Worm (Caenorhabditis elegans) whole organism, L2 larva: Measurements from ENCODE around the gene Y43F8C.6.

Experiments used
- C34F6.9 ChIP-seq: fragments of 150-350 bp; optimal IDR thresholded peaks from 2 replicates; lab custom pipeline; 2014; ENCODE audit warnings: missing biosample characterization, missing genetic modification characterization
- F13H6.1 ChIP-seq: sonication (generic microtip); optimal IDR thresholded peaks from 2 replicates; lab custom pipeline; 2016; ENCODE audit warnings: missing genetic modification characterization, missing compliant biosample characterization
- R02D3.7 ChIP-seq: fragments of 150-350 bp; optimal IDR thresholded peaks from 2 replicates; lab custom pipeline; 2014; ENCODE audit warnings: missing biosample characterization, missing genetic modification characterization
- Y55F3AM.14 ChIP-seq: fragments of 200-800 bp; sonication (Bioruptor generic); optimal IDR thresholded peaks from 2 replicates; lab custom pipeline; 2018; ENCODE audit warnings: mild to moderate bottlenecking, missing genetic modification characterization, missing compliant biosample characterization
- ZK546.5 ChIP-seq: sonication (generic microtip); optimal IDR thresholded peaks from 2 replicates; lab custom pipeline; 2017; ENCODE audit warnings: missing biosample characterization, missing genetic modification characterization
- alr-1 ChIP-seq: fragments of 150-350 bp; optimal IDR thresholded peaks from 2 replicates; lab custom pipeline; 2014; ENCODE audit warnings: missing biosample characterization, missing genetic modification characterization
- aly-2 ChIP-seq: fragments of 150-350 bp; optimal IDR thresholded peaks from 2 replicates; lab custom pipeline; 2014; ENCODE audit warnings: missing biosample characterization, missing genetic modification characterization
- ama-1 ChIP-seq: fragments of 150-350 bp; optimal IDR thresholded peaks from 2 replicates; lab custom pipeline; 2018; ENCODE audit warnings: inconsistent platforms
- blmp-1 ChIP-seq: sonication (generic microtip); optimal IDR thresholded peaks from 2 replicates; lab custom pipeline; 2017; ENCODE audit warnings: missing genetic modification characterization, mild to moderate bottlenecking, missing compliant biosample characterization, antibody characterized with exemption, moderate library complexity; ENCODE audit not compliant: insufficient read depth
- ceh-16 ChIP-seq: fragments of 150-350 bp; optimal IDR thresholded peaks from 2 replicates; lab custom pipeline; 2014; ENCODE audit warnings: missing biosample characterization, missing genetic modification characterization
- ceh-82 ChIP-seq: fragments of 150-350 bp; optimal IDR thresholded peaks from 2 replicates; lab custom pipeline; 2014; ENCODE audit warnings: missing biosample characterization, missing genetic modification characterization
- crh-2 ChIP-seq: sonication (generic microtip); optimal IDR thresholded peaks from 2 replicates; lab custom pipeline; 2017; ENCODE audit warnings: missing biosample characterization, missing genetic modification characterization
- dmd-4 ChIP-seq: sonication (generic microtip); optimal IDR thresholded peaks from 2 replicates; lab custom pipeline; 2017; ENCODE audit warnings: missing biosample characterization, missing genetic modification characterization
- egl-27 ChIP-seq: sonication (generic microtip); optimal IDR thresholded peaks from 3 replicates; lab custom pipeline; 2017; ENCODE audit warnings: missing biosample characterization, missing genetic modification reagents, missing genetic modification characterization
- elt-1 ChIP-seq: fragments of 150-350 bp; optimal IDR thresholded peaks from 2 replicates; lab custom pipeline; 2014; ENCODE audit warnings: missing biosample characterization, missing genetic modification characterization
- elt-3 ChIP-seq: sonication (generic microtip); optimal IDR thresholded peaks from 2 replicates; lab custom pipeline; 2017; ENCODE audit warnings: missing biosample characterization, missing genetic modification characterization
- fos-1 ChIP-seq: fragments of 150-350 bp; optimal IDR thresholded peaks from 2 replicates; lab custom pipeline; 2014; ENCODE audit warnings: missing biosample characterization, missing genetic modification characterization
- gmeb-1 ChIP-seq: fragments of 150-350 bp; optimal IDR thresholded peaks from 2 replicates; lab custom pipeline; 2014; ENCODE audit warnings: missing biosample characterization, missing genetic modification characterization
- lin-11 ChIP-seq: fragments of 150-350 bp; sonication (generic microtip); optimal IDR thresholded peaks from 2 replicates; lab custom pipeline; 2014; ENCODE audit warnings: missing biosample characterization, missing genetic modification characterization, inconsistent platforms, mixed read lengths
- lin-13 ChIP-seq: fragments of 150-350 bp; optimal IDR thresholded peaks from 2 replicates; lab custom pipeline; 2014; ENCODE audit warnings: missing biosample characterization, missing genetic modification reagents, missing genetic modification characterization
- lin-39 ChIP-seq: fragments of 150-350 bp; optimal IDR thresholded peaks from 2 replicates; lab custom pipeline; 2014; ENCODE audit warnings: missing biosample characterization, missing genetic modification reagents, missing genetic modification characterization
- lsy-2 ChIP-seq, 2 experiments: fragments of 150-350 bp in 1 of 2; sonication (generic microtip) in 1 of 2; optimal IDR thresholded peaks; 2 replicates each; lab custom pipeline; 2014 to 2017; ENCODE audit warnings: missing biosample characterization in 2 of 2, missing genetic modification characterization in 2 of 2
- mab-5 ChIP-seq: fragments of 150-350 bp; optimal IDR thresholded peaks from 2 replicates; lab custom pipeline; 2014; ENCODE audit warnings: missing biosample characterization, missing genetic modification characterization
- mbf-1 ChIP-seq: sonication (generic microtip); optimal IDR thresholded peaks from 2 replicates; lab custom pipeline; 2017; ENCODE audit warnings: missing biosample characterization, missing genetic modification characterization
- mdl-1 ChIP-seq, 2 experiments: fragments of 150-350 bp in 1 of 2; sonication (generic microtip) in 1 of 2; optimal IDR thresholded peaks; 2 replicates each; lab custom pipeline; 2017; ENCODE audit warnings: missing biosample characterization in 2 of 2, missing genetic modification characterization in 2 of 2
- nhr-10 ChIP-seq: sonication (generic microtip); optimal IDR thresholded peaks from 2 replicates; lab custom pipeline; 2017; ENCODE audit warnings: missing biosample characterization, missing genetic modification characterization
- nhr-11 ChIP-seq: fragments of 150-350 bp; optimal IDR thresholded peaks from 2 replicates; lab custom pipeline; 2014; ENCODE audit warnings: missing biosample characterization, missing genetic modification characterization
- nhr-12 ChIP-seq: fragments of 150-350 bp; optimal IDR thresholded peaks from 2 replicates; lab custom pipeline; 2014; ENCODE audit warnings: missing biosample characterization, missing genetic modification characterization
- nhr-129 ChIP-seq: fragments of 150-350 bp; optimal IDR thresholded peaks from 2 replicates; lab custom pipeline; 2014; ENCODE audit warnings: missing biosample characterization, missing genetic modification characterization
- nhr-21 ChIP-seq: fragments of 150-350 bp; optimal IDR thresholded peaks from 2 replicates; lab custom pipeline; 2014; ENCODE audit warnings: missing biosample characterization, missing genetic modification characterization
- nhr-23 ChIP-seq: fragments of 150-350 bp; optimal IDR thresholded peaks from 2 replicates; lab custom pipeline; 2014; ENCODE audit warnings: missing biosample characterization, missing genetic modification reagents, missing genetic modification characterization
- nhr-237 ChIP-seq: fragments of 150-350 bp; optimal IDR thresholded peaks from 2 replicates; lab custom pipeline; 2014; ENCODE audit warnings: missing biosample characterization, missing genetic modification characterization
- nhr-25 ChIP-seq: fragments of 150-350 bp; sonication (generic microtip); optimal IDR thresholded peaks from 3 replicates; lab custom pipeline; 2014; ENCODE audit warnings: missing biosample characterization, missing genetic modification characterization
- nhr-6 ChIP-seq: fragments of 150-350 bp; optimal IDR thresholded peaks from 2 replicates; lab custom pipeline; 2014; ENCODE audit warnings: missing biosample characterization, missing genetic modification characterization
- nhr-77 ChIP-seq: fragments of 150-350 bp; optimal IDR thresholded peaks from 2 replicates; lab custom pipeline; 2014; ENCODE audit warnings: missing biosample characterization, missing genetic modification characterization
- peb-1 ChIP-seq: fragments of 150-350 bp; optimal IDR thresholded peaks from 2 replicates; lab custom pipeline; 2014; ENCODE audit warnings: missing biosample characterization, missing genetic modification characterization
- sem-4 ChIP-seq: fragments of 150-350 bp; optimal IDR thresholded peaks from 2 replicates; lab custom pipeline; 2014; ENCODE audit warnings: missing biosample characterization, missing genetic modification reagents, missing genetic modification characterization
- skn-1 ChIP-seq: sonication (generic microtip); optimal IDR thresholded peaks from 2 replicates; lab custom pipeline; 2017; ENCODE audit warnings: missing biosample characterization, missing genetic modification characterization
- sma-3 ChIP-seq: sonication (generic microtip); optimal IDR thresholded peaks from 2 replicates; lab custom pipeline; 2016; ENCODE audit warnings: missing genetic modification reagents, missing genetic modification characterization, missing compliant biosample characterization
- sma-9 ChIP-seq, 2 experiments: fragments of 150-350 bp in 1 of 2; sonication (generic microtip) in 1 of 2; optimal IDR thresholded peaks; 2 replicates each; lab custom pipeline; 2014 to 2016; ENCODE audit warnings: missing genetic modification characterization in 2 of 2, mild to moderate bottlenecking in 1 of 2, missing biosample characterization in 1 of 2, missing compliant biosample characterization in 1 of 2, missing genetic modification reagents in 1 of 2, moderate library complexity in 1 of 2
- snpc-4 ChIP-seq: fragments of 150-350 bp; optimal IDR thresholded peaks from 2 replicates; lab custom pipeline; 2014; ENCODE audit warnings: missing biosample characterization, missing genetic modification characterization
- unc-39 ChIP-seq: fragments of 150-350 bp; optimal IDR thresholded peaks from 2 replicates; lab custom pipeline; 2014; ENCODE audit warnings: missing biosample characterization, missing genetic modification characterization
- unc-55 ChIP-seq: fragments of 150-350 bp; sonication (generic microtip); optimal IDR thresholded peaks from 3 replicates; lab custom pipeline; 2014; ENCODE audit warnings: missing biosample characterization, missing genetic modification reagents, missing genetic modification characterization
- unc-62 ChIP-seq: fragments of 150-350 bp; optimal IDR thresholded peaks from 2 replicates; lab custom pipeline; 2014; ENCODE audit warnings: missing biosample characterization, missing genetic modification reagents, missing genetic modification characterization
- zag-1 ChIP-seq: fragments of 150-350 bp; optimal IDR thresholded peaks from 2 replicates; lab custom pipeline; 2014; ENCODE audit warnings: missing biosample characterization, missing genetic modification characterization
- ztf-1 ChIP-seq: fragments of 200-800 bp; sonication (Bioruptor generic); conservative IDR thresholded peaks from 2 replicates; pipeline ENCODE4 v1.3.6; 2022; ENCODE audit warnings: missing genetic modification characterization, missing compliant biosample characterization
- ztf-11 ChIP-seq: sonication (generic microtip); optimal IDR thresholded peaks from 2 replicates; lab custom pipeline; 2017; ENCODE audit warnings: missing biosample characterization, missing genetic modification characterization
- ztf-4 ChIP-seq: fragments of 150-350 bp; optimal IDR thresholded peaks from 2 replicates; lab custom pipeline; 2014; ENCODE audit warnings: missing biosample characterization, missing genetic modification characterization

Gene Y43F8C.6

ce11 chrV:19645572-19646155 lies 5.0 kb upstream of the Y43F8C.6 start, which contains the start of gene Y43F8C.9:
Y43F8C.9 (plus strand) TSS chrV:19646105.
- TF ChIP-seq mbf-1 (tag; lab: Kevin White, UChicago) = no peak
- TF ChIP-seq nhr-12 (tag; lab: Kevin White, UChicago) = no peak
- TF ChIP-seq unc-55 (GFP tag; lab: Kevin White, UChicago) = no peak
- no peak for TF ChIP-seq mdl-1 (tag; optimal IDR thresholded peaks at IDR 0.05; lab: Kevin White, UChicago)
- no peak for TF ChIP-seq Y55F3AM.14 (GFP tag; lab: Kevin White, UChicago)
- TF ChIP-seq egl-27 (tag; lab: Kevin White, UChicago) = no peak

- TF ChIP-seq dmd-4 (tag; lab: Kevin White, UChicago) (no peak), peb-1 (tag; lab: Kevin White, UChicago) (no peak), crh-2 (tag; lab: Kevin White, UChicago) (peak; percentile 34), elt-1 (tag; lab: Kevin White, UChicago) (no peak), mbf-1 (tag; lab: Kevin White, UChicago) (no peak), nhr-6 (tag; lab: Kevin White, UChicago) (no peak), blmp-1 (tag; lab: Kevin White, UChicago) (no peak), nhr-129 (tag; lab: Kevin White, UChicago) (peak; percentile 45), lsy-2 (tag; optimal IDR thresholded peaks at IDR 0.05; lab: Kevin White, UChicago) (peak; percentile 94 to 98), alr-1 (tag; lab: Kevin White, UChicago) (no peak), C34F6.9 (tag; lab: Kevin White, UChicago) (peak; percentile 71), nhr-10 (no peak), nhr-23 (tag; lab: Kevin White, UChicago) (no peak), ceh-16 (tag; lab: Kevin White, UChicago) (no peak), Y55F3AM.14 (GFP tag; lab: Kevin White, UChicago) (no peak), ztf-11 (tag; lab: Kevin White, UChicago) (no peak), zag-1 (tag; lab: Kevin White, UChicago) (peak; percentile 18), fos-1 (no peak), ceh-82 (tag; lab: Kevin White, UChicago) (no peak), unc-62 (GFP tag; lab: Kevin White, UChicago) (no peak), nhr-237 (tag; lab: Kevin White, UChicago) (no peak), lin-39 (no peak), ztf-4 (tag; lab: Kevin White, UChicago) (no peak), egl-27 (tag; lab: Kevin White, UChicago) (no peak), sem-4 (tag; lab: Kevin White, UChicago) (no peak), nhr-21 (tag; lab: Kevin White, UChicago) (no peak), nhr-11 (tag; lab: Kevin White, UChicago) (no peak), mab-5 (tag; lab: Kevin White, UChicago) (no peak), unc-39 (tag; lab: Kevin White, UChicago) (no peak), unc-55 (GFP tag; lab: Kevin White, UChicago) (peak; percentile 62), R02D3.7 (tag; lab: Kevin White, UChicago) (no peak), lin-13 (peak; percentile 50), nhr-77 (no peak), nhr-12 (tag; lab: Kevin White, UChicago) (no peak), lin-11 (tag; lab: Kevin White, UChicago) (peak; percentile 8), ama-1 (no peak), sma-3 (no peak), F13H6.1 (tag; lab: Kevin White, UChicago) (no peak), aly-2 (tag; lab: Kevin White, UChicago) (no peak), elt-3 (tag; lab: Kevin White, UChicago) (no peak), snpc-4 (tag; lab: Kevin White, UChicago) (no peak), gmeb-1 (tag; lab: Kevin White, UChicago) (peak; percentile 5), sma-9 (GFP tag; optimal IDR thresholded peaks at IDR 0.05; lab: Kevin White, UChicago) (no peak), sma-9 (tag; optimal IDR thresholded peaks at IDR 0.05; lab: Kevin White, UChicago) (no peak), ztf-1 (GFP tag; lab: Robert Waterston, UW) (no peak), nhr-25 (tag; lab: Kevin White, UChicago) (no peak), ZK546.5 (tag; lab: Kevin White, UChicago) (no peak), skn-1 (tag; lab: Kevin White, UChicago) (no peak), mdl-1 (tag; optimal IDR thresholded peaks at IDR 0.05; lab: Kevin White, UChicago) (no peak)
Observed at ce11 chrV:19643903-19644302, 3.2 kb upstream of the Y43F8C.6 start, which contains the start of the genes Y43F8C.7 and mrps-28. Y43F8C.7 (minus strand) TSS chrV:19644030. mrps-28 (plus strand) TSS chrV:19644239.
